Worm (Caenorhabditis elegans) whole organism, L4 larva: Measurements from ENCODE around the gene F28C6.8.

Experiments
- nhr-41 ChIP-seq: fragments of 200-800 bp; sonication (Bioruptor generic); IDR thresholded peaks from 2 replicates; pipeline ENCODE4 v1.3.6; 2022; ENCODE audit warnings: missing genetic modification reagents, missing genetic modification characterization, missing compliant biosample characterization
- nhr-6 ChIP-seq: fragments of 150-350 bp; optimal IDR thresholded peaks from 2 replicates; lab custom pipeline; 2014; ENCODE audit warnings: missing biosample characterization, missing genetic modification characterization
- nhr-77 ChIP-seq: fragments of 150-350 bp; optimal IDR thresholded peaks from 2 replicates; lab custom pipeline; 2014; ENCODE audit warnings: missing biosample characterization, missing genetic modification characterization

DNA sequence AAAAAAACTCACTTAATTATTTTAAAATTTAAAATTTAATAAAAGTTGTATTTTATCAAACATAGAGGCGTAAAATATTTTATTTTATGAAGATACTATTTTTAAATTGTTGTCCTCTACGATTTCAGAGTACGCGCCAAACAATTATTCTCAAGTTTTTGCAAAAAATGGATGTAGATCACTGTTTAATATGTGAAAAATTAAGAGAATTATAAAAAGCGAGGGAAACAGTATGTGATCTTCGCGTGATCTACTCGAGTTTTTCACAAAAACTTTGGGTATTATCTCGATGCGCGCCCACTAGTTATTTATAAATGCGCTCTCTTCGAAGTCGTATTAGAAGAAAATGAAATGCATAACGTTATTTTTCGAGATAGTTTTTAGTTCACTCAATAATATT lies 42.2 kb downstream of the F28C6.8 start:
- no peak for TF ChIP-seq nhr-41 (GFP tag; lab: Robert Waterston, UW)
- no peak for TF ChIP-seq nhr-77 (tag; lab: Kevin White, UChicago)
- no peak for TF ChIP-seq nhr-6 (tag; lab: Kevin White, UChicago)
